Fruit fly (Drosophila melanogaster) whole organism, embryonic: ENCODE data around the gene CG18596.

Source experiments
- Aef1 ChIP-seq: fragments of 200-800 bp; sonication (Bioruptor generic); IDR thresholded peaks from 3 replicates; pipeline ENCODE4 v1.3.6; 2022; ENCODE audit warnings: missing biosample characterization, missing genetic modification characterization
- CG12104 ChIP-seq: fragments of 200-800 bp; sonication (Bioruptor generic); optimal IDR thresholded peaks from 3 replicates; lab custom pipeline; 2016; ENCODE audit warnings: missing biosample characterization, missing genetic modification characterization
- CG12299 ChIP-seq: fragments of 200-800 bp; sonication (Bioruptor generic); optimal IDR thresholded peaks from 2 replicates; lab custom pipeline; 2018; ENCODE audit warnings: missing biosample characterization, mild to moderate bottlenecking, missing genetic modification characterization
- CG15269 ChIP-seq: fragments of 200-800 bp; sonication (Bioruptor generic); optimal IDR thresholded peaks from 2 replicates; lab custom pipeline; 2018; ENCODE audit warnings: missing biosample characterization, mild to moderate bottlenecking, missing genetic modification characterization, moderate library complexity
- CG15696 ChIP-seq: fragments of 200-800 bp; sonication (Bioruptor generic); optimal IDR thresholded peaks from 2 replicates; lab custom pipeline; 2019; ENCODE audit warnings: missing biosample characterization, mild to moderate bottlenecking, missing genetic modification characterization, moderate library complexity
- CG16813 ChIP-seq: fragments of 200-800 bp; sonication (Bioruptor generic); IDR thresholded peaks from 3 replicates; pipeline ENCODE4 v1.3.6; 2022; ENCODE audit warnings: missing biosample characterization, missing genetic modification characterization; ENCODE audit not compliant: partially characterized antibody
- CG18262 ChIP-seq: fragments of 200-800 bp; optimal IDR thresholded peaks from 3 replicates; lab custom pipeline; 2019; ENCODE audit warnings: missing biosample characterization, mild to moderate bottlenecking, missing genetic modification characterization, moderate library complexity
- CG1832 ChIP-seq: fragments of 200-800 bp; sonication (Bioruptor generic); optimal IDR thresholded peaks from 2 replicates; lab custom pipeline; 2017; ENCODE audit warnings: missing biosample characterization, mild to moderate bottlenecking, missing genetic modification characterization, inconsistent platforms
- CG2875 ChIP-seq: fragments of 200-800 bp; sonication (Bioruptor generic); optimal IDR thresholded peaks from 2 replicates; lab custom pipeline; 2017; ENCODE audit warnings: missing biosample characterization, mild to moderate bottlenecking, missing genetic modification characterization, missing genetic modification reagents
- CG2889 ChIP-seq: fragments of 200-800 bp; sonication (Bioruptor generic); IDR thresholded peaks from 3 replicates; pipeline ENCODE4 v1.3.6; 2022; ENCODE audit warnings: missing biosample characterization, missing genetic modification characterization
- CG4282 ChIP-seq: fragments of 200-800 bp; sonication (Bioruptor generic); optimal IDR thresholded peaks from 2 replicates; lab custom pipeline; 2016; ENCODE audit warnings: missing biosample characterization, missing genetic modification characterization
- CG4707 ChIP-seq: fragments of 200-800 bp; sonication (Bioruptor generic); optimal IDR thresholded peaks from 2 replicates; lab custom pipeline; 2018; ENCODE audit warnings: missing biosample characterization, mild to moderate bottlenecking, missing genetic modification characterization, moderate library complexity
- CG6272 ChIP-seq: fragments of 200-800 bp; sonication (Bioruptor generic); IDR thresholded peaks from 2 replicates; pipeline ENCODE4 v1.3.6; 2022; ENCODE audit warnings: missing biosample characterization, missing genetic modification characterization
- CG7357 ChIP-seq: fragments of 200-800 bp; sonication (Bioruptor generic); IDR thresholded peaks from 3 replicates; pipeline ENCODE4 v1.3.6; 2022; ENCODE audit warnings: missing biosample characterization, missing genetic modification characterization
- CG7839 ChIP-seq: fragments of 200-800 bp; sonication (Bioruptor generic); optimal IDR thresholded peaks from 3 replicates; lab custom pipeline; 2018; ENCODE audit warnings: missing biosample characterization, mild to moderate bottlenecking, missing genetic modification characterization, moderate library complexity
- CG9876 ChIP-seq: fragments of 200-800 bp; sonication (Bioruptor generic); optimal IDR thresholded peaks from 2 replicates; lab custom pipeline; 2016; ENCODE audit warnings: missing biosample characterization, missing genetic modification characterization
- Dll ChIP-seq: fragments of 200-800 bp; sonication (Bioruptor generic); IDR thresholded peaks from 4 replicates; pipeline ENCODE4 v1.3.6; 2022; ENCODE audit warnings: missing biosample characterization, missing genetic modification characterization; ENCODE audit not compliant: partially characterized antibody
- HLH54F ChIP-seq: fragments of 200-800 bp; sonication (Bioruptor generic); optimal IDR thresholded peaks from 3 replicates; lab custom pipeline; 2016; ENCODE audit warnings: missing biosample characterization, missing genetic modification characterization
- HmgZ ChIP-seq: fragments of 200-800 bp; sonication (Bioruptor generic); optimal IDR thresholded peaks from 2 replicates; lab custom pipeline; 2018; ENCODE audit warnings: missing biosample characterization, mild to moderate bottlenecking, missing genetic modification characterization
- Jarid2 ChIP-seq: fragments of 200-800 bp; sonication (Bioruptor generic); optimal IDR thresholded peaks from 3 replicates; lab custom pipeline; 2017; ENCODE audit warnings: mild to moderate bottlenecking, missing biosample characterization, missing genetic modification reagents, missing genetic modification characterization
- Lim3 ChIP-seq: fragments of 200-800 bp; sonication (Bioruptor generic); IDR thresholded peaks from 2 replicates; pipeline ENCODE4 v1.3.6; 2022; ENCODE audit warnings: missing biosample characterization, missing genetic modification characterization
- Lpt ChIP-seq: fragments of >200 bp; optimal IDR thresholded peaks from 2 replicates; lab custom pipeline; 2018; ENCODE audit warnings: missing biosample characterization, missing genetic modification characterization
- MESR4 ChIP-seq: fragments of 200-800 bp; sonication (Bioruptor generic); optimal IDR thresholded peaks from 2 replicates; lab custom pipeline; 2018; ENCODE audit warnings: missing biosample characterization, mild to moderate bottlenecking, missing genetic modification characterization, moderate library complexity
- Mad ChIP-seq: fragments of 200-800 bp; sonication (Bioruptor generic); optimal IDR thresholded peaks from 2 replicates; lab custom pipeline; 2016; ENCODE audit warnings: missing biosample characterization, missing genetic modification characterization
- NC2β ChIP-seq: fragments of 200-800 bp; sonication (Bioruptor generic); optimal IDR thresholded peaks from 2 replicates; lab custom pipeline; 2016; ENCODE audit warnings: missing biosample characterization, missing genetic modification characterization
- NK7.1 ChIP-seq: fragments of 200-800 bp; sonication (Bioruptor generic); optimal IDR thresholded peaks from 3 replicates; lab custom pipeline; 2016; ENCODE audit warnings: missing biosample characterization, missing genetic modification characterization
- TFAM ChIP-seq: fragments of 200-800 bp; sonication (Bioruptor generic); optimal IDR thresholded peaks from 2 replicates; lab custom pipeline; 2017; ENCODE audit warnings: missing biosample characterization, missing genetic modification characterization, inconsistent platforms
- amos ChIP-seq: fragments of 200-800 bp; sonication (Bioruptor generic); IDR thresholded peaks from 2 replicates; pipeline ENCODE4 v1.3.6; 2022; ENCODE audit warnings: missing biosample characterization, missing genetic modification characterization; ENCODE audit not compliant: partially characterized antibody
- bbx ChIP-seq: fragments of 200-800 bp; sonication (Bioruptor generic); IDR thresholded peaks from 2 replicates; pipeline ENCODE4 v1.3.6; 2022; ENCODE audit warnings: missing biosample characterization, missing genetic modification characterization; ENCODE audit not compliant: partially characterized antibody
- bcd ChIP-seq: fragments of 200-800 bp; sonication (Bioruptor generic); optimal IDR thresholded peaks from 2 replicates; lab custom pipeline; 2017; ENCODE audit warnings: missing biosample characterization, mild to moderate bottlenecking, missing genetic modification characterization
- cas ChIP-seq: fragments of 200-800 bp; sonication (Bioruptor generic); IDR thresholded peaks from 2 replicates; pipeline ENCODE4 v1.3.6; 2022; ENCODE audit warnings: missing biosample characterization, missing genetic modification characterization
- cg ChIP-seq: fragments of 200-800 bp; sonication (Bioruptor generic); optimal IDR thresholded peaks from 3 replicates; lab custom pipeline; 2019; ENCODE audit warnings: missing biosample characterization, mild to moderate bottlenecking, missing genetic modification characterization, moderate library complexity
- chif ChIP-seq, 2 experiments: fragments of 200-800 bp; sonication (Bioruptor generic); optimal IDR thresholded peaks; 3 replicates each; lab custom pipeline; 2016; ENCODE audit warnings: missing biosample characterization in 2 of 2, missing genetic modification characterization in 2 of 2
- chinmo ChIP-seq: fragments of 200-800 bp; sonication (Bioruptor generic); IDR thresholded peaks from 4 replicates; pipeline ENCODE4 v1.3.6; 2022; ENCODE audit warnings: missing biosample characterization, missing genetic modification characterization; ENCODE audit not compliant: partially characterized antibody
- kah ChIP-seq: fragments of 200-800 bp; sonication (Bioruptor generic); optimal IDR thresholded peaks from 2 replicates; lab custom pipeline; 2018; ENCODE audit warnings: missing biosample characterization, mild to moderate bottlenecking, missing genetic modification characterization
- ken ChIP-seq: fragments of 200-800 bp; sonication (Bioruptor generic); IDR thresholded peaks from 3 replicates; pipeline ENCODE4 v1.3.6; 2022; ENCODE audit warnings: missing biosample characterization, missing genetic modification characterization
- maf-S ChIP-seq: fragments of 200-800 bp; sonication (Bioruptor generic); optimal IDR thresholded peaks from 2 replicates; lab custom pipeline; 2016; ENCODE audit warnings: missing biosample characterization, missing genetic modification characterization
- p53 ChIP-seq: fragments of 200-800 bp; sonication (Bioruptor generic); optimal IDR thresholded peaks from 2 replicates; lab custom pipeline; 2016; ENCODE audit warnings: missing biosample characterization, missing genetic modification characterization
- rib ChIP-seq: fragments of 200-800 bp; sonication (Bioruptor generic); IDR thresholded peaks from 2 replicates; pipeline ENCODE4 v1.3.6; 2022; ENCODE audit warnings: missing biosample characterization, missing genetic modification characterization
- ro ChIP-seq: fragments of 200-800 bp; sonication (Bioruptor generic); IDR thresholded peaks from 2 replicates; pipeline ENCODE4 v1.3.6; 2022; ENCODE audit warnings: missing biosample characterization, missing genetic modification characterization
- sd ChIP-seq: fragments of 200-800 bp; sonication (Bioruptor generic); optimal IDR thresholded peaks from 3 replicates; lab custom pipeline; 2018; ENCODE audit warnings: missing biosample characterization, mild to moderate bottlenecking, missing genetic modification characterization, moderate library complexity
- sima ChIP-seq: fragments of 200-800 bp; sonication (Bioruptor generic); optimal IDR thresholded peaks from 2 replicates; lab custom pipeline; 2016; ENCODE audit warnings: missing biosample characterization, missing genetic modification characterization
- stwl ChIP-seq: fragments of 200-800 bp; sonication (Bioruptor generic); optimal IDR thresholded peaks from 3 replicates; lab custom pipeline; 2018; ENCODE audit warnings: missing biosample characterization, mild to moderate bottlenecking, missing genetic modification characterization, moderate library complexity
- tin ChIP-seq: fragments of 200-800 bp; sonication (Bioruptor generic); optimal IDR thresholded peaks from 3 replicates; lab custom pipeline; 2016; ENCODE audit warnings: missing biosample characterization, missing genetic modification characterization
- trh ChIP-seq: fragments of 200-800 bp; sonication (Bioruptor generic); optimal IDR thresholded peaks from 2 replicates; lab custom pipeline; 2016; ENCODE audit warnings: missing biosample characterization, missing genetic modification characterization
- ttk ChIP-seq: fragments of 200-800 bp; sonication (Bioruptor generic); IDR thresholded peaks from 2 replicates; pipeline ENCODE4 v2.1.2; 2022; ENCODE audit warnings: missing biosample characterization, missing genetic modification characterization
- yki ChIP-seq: fragments of >200 bp; optimal IDR thresholded peaks from 3 replicates; lab custom pipeline; 2018
- zen ChIP-seq: fragments of 200-800 bp; sonication (Bioruptor generic); optimal IDR thresholded peaks from 3 replicates; lab custom pipeline; 2018; ENCODE audit warnings: missing biosample characterization, mild to moderate bottlenecking, missing genetic modification characterization, moderate library complexity
- zen2 ChIP-seq: fragments of 200-800 bp; sonication (Bioruptor generic); IDR thresholded peaks from 3 replicates; pipeline ENCODE4 v1.3.6; 2022; ENCODE audit warnings: missing biosample characterization, missing genetic modification characterization; ENCODE audit not compliant: partially characterized antibody

Gene CG18596

DNA sequence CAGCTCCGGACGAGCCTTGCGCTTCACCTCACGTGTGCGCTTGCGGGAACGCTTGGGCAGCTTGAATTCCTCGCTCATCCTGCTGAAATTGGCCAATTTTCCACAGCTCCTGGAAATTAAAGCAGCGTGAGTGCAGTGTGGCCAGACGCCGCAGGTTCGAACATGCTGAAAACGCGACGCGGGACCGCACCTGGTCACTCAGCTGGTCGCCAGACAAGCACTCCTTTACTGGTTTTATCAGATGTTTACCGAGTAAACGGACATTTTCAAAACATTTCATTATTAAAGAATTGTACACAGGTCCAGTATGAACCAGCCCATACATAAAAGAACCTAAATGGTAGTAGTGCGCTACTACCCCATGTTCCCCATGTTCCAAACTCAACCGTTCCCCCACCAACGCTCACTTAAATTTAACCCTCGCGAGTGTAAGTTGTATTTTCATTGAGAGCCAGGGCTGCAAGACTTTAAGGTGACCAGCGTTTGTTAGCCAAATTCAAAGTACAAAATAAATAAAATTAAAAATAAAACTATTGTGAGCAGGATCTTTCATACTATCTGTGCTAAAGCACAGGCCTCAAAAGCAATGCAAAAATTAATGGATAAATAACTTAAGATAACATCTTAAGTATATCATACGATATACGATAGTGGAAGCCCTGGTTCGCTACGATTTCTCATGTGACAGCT lies 13.4 kb upstream of the CG18596 start, which contains the start of the genes JMJD6, CG7071 and Muted (continued):
- TF ChIP-seq CG7839 (tag; lab: Kevin White, UChicago) (peak; percentile 85), NK7.1 (GFP tag; lab: Kevin White, UChicago) (no peak), Mad (peak; percentile 83), cas (GFP tag; lab: Robert Waterston, UW) (peak; percentile 87), CG6272 (GFP tag; lab: Robert Waterston, UW) (peak; percentile 89), CG12104 (peak; percentile 91), ro (GFP tag; lab: Robert Waterston, UW) (peak; percentile 81), CG1832 (no peak), stwl (tag; lab: Kevin White, UChicago) (peak; percentile 87), sd (peak; percentile 73), bbx (GFP tag; lab: Robert Waterston, UW) (peak; percentile 63; the same call in 1 of the 2 replicates), zen (peak; percentile 88), ken (peak; percentile 92)

dm6 chr3R:22365660-22366195 lies 10.0 kb upstream of the CG18596 start, which contains the start of gene CG5382:
Gene CG5382, minus strand, starts transcription at chr3R:22365983.
- no peak for TF ChIP-seq ttk (GFP tag; lab: Robert Waterston, UW)
- TF ChIP-seq CG7357 = no peak
- no peak for TF ChIP-seq zen2 (GFP tag; lab: Robert Waterston, UW)
- TF ChIP-seq Lim3 (GFP tag; lab: Robert Waterston, UW) = no peak
- TF ChIP-seq MESR4 = peak; percentile 71
- TF ChIP-seq yki = no peak
- no peak for TF ChIP-seq cg (GFP tag; lab: Kevin White, UChicago)
- TF ChIP-seq Dll = 0 out of 4 replicates have a peak, but pooled peaks have one; percentile 26
- no peak for TF ChIP-seq CG18262 (tag; lab: Kevin White, UChicago)
- TF ChIP-seq trh (GFP tag; lab: Kevin White, UChicago) = no peak
- TF ChIP-seq CG4707 (GFP tag; lab: Kevin White, UChicago) = no peak
- TF ChIP-seq CG2889 (GFP tag; lab: Robert Waterston, UW) = no peak
- no peak for TF ChIP-seq HmgZ (tag; lab: Kevin White, UChicago)
- no peak for TF ChIP-seq NC2β
- TF ChIP-seq CG4282 (GFP tag; lab: Kevin White, UChicago) = no peak
- TF ChIP-seq p53 (GFP tag; lab: Kevin White, UChicago) = no peak
- no peak for TF ChIP-seq kah (GFP tag; lab: Kevin White, UChicago)
- no peak for TF ChIP-seq tin (GFP tag; lab: Kevin White, UChicago)
- TF ChIP-seq bcd (GFP tag; lab: Kevin White, UChicago) = no peak
- TF ChIP-seq CG9876 (GFP tag; lab: Kevin White, UChicago) = no peak
- no peak for TF ChIP-seq CG15696 (tag; lab: Kevin White, UChicago)
- no peak for TF ChIP-seq CG12299
- peak; percentile 34; the same call in 1 of the 2 replicates for TF ChIP-seq amos (GFP tag; lab: Robert Waterston, UW)
- no peak for TF ChIP-seq CG2875 (GFP tag; lab: Kevin White, UChicago)
- TF ChIP-seq CG15269 (tag; lab: Kevin White, UChicago) = no peak
- TF ChIP-seq Jarid2 (GFP tag; lab: Kevin White, UChicago) = no peak
- no peak for TF ChIP-seq chif (GFP tag; optimal IDR thresholded peaks at IDR 0.05; lab: Kevin White, UChicago)
- no peak for TF ChIP-seq sima
- TF ChIP-seq CG16813 (GFP tag; lab: Robert Waterston, UW) = no peak
- TF ChIP-seq maf-S (GFP tag; lab: Kevin White, UChicago) = no peak
- no peak for TF ChIP-seq chinmo
- no peak for TF ChIP-seq HLH54F (GFP tag; lab: Kevin White, UChicago)
- no peak for TF ChIP-seq Aef1
- TF ChIP-seq TFAM (GFP tag; lab: Kevin White, UChicago) = no peak
- TF ChIP-seq Lpt (GFP tag; lab: Kevin White, UChicago) = no peak
- no peak for TF ChIP-seq rib
